Worm (Caenorhabditis elegans) whole organism, L1 larva: Measurements from ENCODE around the gene pph-5.

ENCODE experiments used
- C04F5.9 ChIP-seq: sonication (generic microtip); optimal IDR thresholded peaks from 2 replicates; lab custom pipeline; 2016; ENCODE audit warnings: missing genetic modification characterization, missing compliant biosample characterization
- C34B4.2 ChIP-seq: sonication (generic microtip); optimal IDR thresholded peaks from 2 replicates; lab custom pipeline; 2017; ENCODE audit warnings: mild to moderate bottlenecking, missing genetic modification characterization, missing compliant biosample characterization
- aha-1 ChIP-seq: fragments of 150-350 bp; optimal IDR thresholded peaks from 2 replicates; lab custom pipeline; 2014; ENCODE audit warnings: missing biosample characterization, missing genetic modification characterization
- ama-1 ChIP-seq: fragments of 150-350 bp; optimal IDR thresholded peaks from 2 replicates; lab custom pipeline; 2014
- ceh-88 ChIP-seq: fragments of 200-800 bp; sonication (Bioruptor generic); IDR thresholded peaks from 2 replicates; pipeline ENCODE4 v1.3.6; 2022; ENCODE audit warnings: missing genetic modification characterization, missing compliant biosample characterization
- dsc-1 ChIP-seq: sonication (generic microtip); optimal IDR thresholded peaks from 2 replicates; lab custom pipeline; 2016; ENCODE audit warnings: mild to moderate bottlenecking, missing genetic modification characterization, missing compliant biosample characterization
- efl-1 ChIP-seq, 4 experiments: fragments of 150-350 bp; optimal IDR thresholded peaks in 3 of 4; peaks in 1 of 4; 1 replicate in 1 of 4; 2 replicates in 3 of 4; lab custom pipeline; 2014; ENCODE audit warnings: missing biosample characterization in 2 of 4, missing genetic modification characterization in 2 of 4, missing genetic modification reagents in 2 of 4
- efl-3 ChIP-seq: fragments of 200-800 bp; sonication (Bioruptor generic); optimal IDR thresholded peaks from 2 replicates; lab custom pipeline; 2018; ENCODE audit warnings: mild to moderate bottlenecking, missing genetic modification characterization, missing compliant biosample characterization
- egl-13 ChIP-seq: sonication (generic microtip); optimal IDR thresholded peaks from 2 replicates; lab custom pipeline; 2016; ENCODE audit warnings: missing genotype, missing genetic modification reagents, missing genetic modification characterization, missing compliant biosample characterization
- elt-2 ChIP-seq: sonication (generic microtip); optimal IDR thresholded peaks from 2 replicates; lab custom pipeline; 2016; ENCODE audit warnings: missing genetic modification characterization, mild to moderate bottlenecking, inconsistent platforms, missing compliant biosample characterization, missing genetic modification reagents
- ets-5 ChIP-seq: fragments of 200-800 bp; sonication (Bioruptor generic); IDR thresholded peaks from 2 replicates; pipeline ENCODE4 v1.3.6; 2022; ENCODE audit warnings: missing genetic modification characterization, missing compliant biosample characterization
- fos-1 ChIP-seq: fragments of 150-350 bp; optimal IDR thresholded peaks from 2 replicates; lab custom pipeline; 2014; ENCODE audit warnings: missing biosample characterization, missing genetic modification characterization
- hlh-17 ChIP-seq: fragments of 200-800 bp; sonication (Bioruptor generic); optimal IDR thresholded peaks from 2 replicates; lab custom pipeline; 2018; ENCODE audit warnings: missing genetic modification characterization, mild to moderate bottlenecking, missing compliant biosample characterization, moderate library complexity, borderline replicate concordance
- hpl-2 ChIP-seq: fragments of 150-350 bp; optimal IDR thresholded peaks from 2 replicates; lab custom pipeline; 2014; ENCODE audit warnings: missing biosample characterization, missing genetic modification reagents, missing genetic modification characterization
- lin-14 ChIP-seq: fragments of 200-800 bp; sonication (Bioruptor generic); optimal IDR thresholded peaks from 2 replicates; lab custom pipeline; 2018; ENCODE audit warnings: mild to moderate bottlenecking, missing genetic modification characterization, moderate library complexity, missing compliant biosample characterization
- lsy-2 ChIP-seq, 2 experiments: fragments of 150-350 bp; optimal IDR thresholded peaks; 2 replicates each; lab custom pipeline; 2014; ENCODE audit warnings: missing biosample characterization in 2 of 2, missing genetic modification characterization in 2 of 2
- mdl-1 ChIP-seq, 2 experiments: fragments of 150-350 bp; optimal IDR thresholded peaks; 2 replicates each; lab custom pipeline; 2014 to 2017; ENCODE audit warnings: missing biosample characterization in 2 of 2, missing genetic modification characterization in 2 of 2, inconsistent platforms in 1 of 2
- mep-1 ChIP-seq: fragments of 150-350 bp; optimal IDR thresholded peaks from 2 replicates; lab custom pipeline; 2014; ENCODE audit warnings: missing biosample characterization, missing genetic modification characterization
- nhr-19 ChIP-seq: fragments of 200-800 bp; sonication (Bioruptor generic); conservative IDR thresholded peaks from 2 replicates; pipeline ENCODE4 v1.3.6; 2022; ENCODE audit warnings: missing genetic modification characterization, missing compliant biosample characterization
- nhr-20 ChIP-seq: sonication (generic microtip); optimal IDR thresholded peaks from 2 replicates; lab custom pipeline; 2016; ENCODE audit warnings: mild to moderate bottlenecking, missing genetic modification characterization, missing compliant biosample characterization
- nhr-237 ChIP-seq: fragments of 150-350 bp; optimal IDR thresholded peaks from 2 replicates; lab custom pipeline; 2014; ENCODE audit warnings: missing biosample characterization, missing genetic modification characterization
- nhr-84 ChIP-seq: sonication (generic microtip); optimal IDR thresholded peaks from 2 replicates; lab custom pipeline; 2017; ENCODE audit warnings: missing biosample characterization, missing genetic modification characterization
- nhr-85 ChIP-seq: sonication (generic microtip); peaks from one replicate; lab custom pipeline; 2016; ENCODE audit warnings: missing genetic modification characterization, inconsistent platforms, missing compliant biosample characterization
- pag-3 ChIP-seq: sonication (generic microtip); optimal IDR thresholded peaks from 2 replicates; lab custom pipeline; 2017; ENCODE audit warnings: missing genetic modification characterization, mild to moderate bottlenecking, missing compliant biosample characterization, antibody characterized with exemption, borderline replicate concordance; ENCODE audit not compliant: insufficient read depth
- pqm-1 ChIP-seq: sonication (generic microtip); optimal IDR thresholded peaks from 3 replicates; lab custom pipeline; 2017; ENCODE audit warnings: missing biosample characterization, missing genetic modification characterization
- skn-1 ChIP-seq: fragments of 150-350 bp; optimal IDR thresholded peaks from 2 replicates; lab custom pipeline; 2014; ENCODE audit warnings: missing biosample characterization, missing genetic modification characterization
- swsn-7 ChIP-seq: sonication (generic microtip); optimal IDR thresholded peaks from 2 replicates; lab custom pipeline; 2016; ENCODE audit warnings: missing genetic modification characterization, missing compliant biosample characterization
- unc-98 ChIP-seq: fragments of 200-800 bp; sonication (Bioruptor generic); IDR thresholded peaks from 2 replicates; pipeline ENCODE4 v1.3.6; 2022; ENCODE audit warnings: missing genetic modification characterization, missing compliant biosample characterization
- vab-15 ChIP-seq: sonication (generic microtip); optimal IDR thresholded peaks from 2 replicates; lab custom pipeline; 2017; ENCODE audit warnings: missing genotype, mild to moderate bottlenecking, missing genetic modification characterization, missing compliant biosample characterization
- xbp-1 ChIP-seq: sonication (generic microtip); optimal IDR thresholded peaks from 2 replicates; lab custom pipeline; 2016; ENCODE audit warnings: missing genetic modification characterization, missing compliant biosample characterization
- zip-4 ChIP-seq: fragments of 200-800 bp; sonication (Bioruptor generic); optimal IDR thresholded peaks from 2 replicates; lab custom pipeline; 2018; ENCODE audit warnings: mild to moderate bottlenecking, missing genetic modification characterization, moderate library complexity, missing compliant biosample characterization
- ztf-11 ChIP-seq, 2 experiments: sonication (generic microtip); optimal IDR thresholded peaks; 2 replicates each; lab custom pipeline; 2016 to 2017; ENCODE audit warnings: missing genetic modification characterization in 2 of 2, missing biosample characterization in 1 of 2, missing compliant biosample characterization in 1 of 2
- ztf-4 ChIP-seq: fragments of 150-350 bp; optimal IDR thresholded peaks from 2 replicates; lab custom pipeline; 2014; ENCODE audit warnings: missing biosample characterization, missing genetic modification characterization

The pph-5 gene

ce11 chrV:19177070-19177469 is 13.3 kb upstream of the pph-5 start:
- TF ChIP-seq ama-1 = no peak
- no peak for TF ChIP-seq ceh-88 (GFP tag; lab: Robert Waterston, UW)
- TF ChIP-seq aha-1 (tag; lab: Kevin White, UChicago) = no peak
- TF ChIP-seq lsy-2 (tag; optimal IDR thresholded peaks at IDR 0.05; lab: Kevin White, UChicago) = no peak
- TF ChIP-seq efl-1 (optimal IDR thresholded peaks at IDR 0.05; lab: Kevin White, UChicago) = no peak
- no peak for TF ChIP-seq efl-1 (GFP tag; optimal IDR thresholded peaks at IDR 0.05 in 1 of 2; lab: Kevin White, UChicago)
- TF ChIP-seq nhr-20 = no peak
- no peak for TF ChIP-seq mep-1 (tag; lab: Kevin White, UChicago)
- no peak for TF ChIP-seq xbp-1
- TF ChIP-seq hlh-17 (GFP tag; lab: Kevin White, UChicago) = no peak
- no peak for TF ChIP-seq nhr-237 (tag; lab: Kevin White, UChicago)
- no peak for TF ChIP-seq C34B4.2 (tag; lab: Kevin White, UChicago)
- TF ChIP-seq vab-15 (tag; lab: Kevin White, UChicago) = no peak
- TF ChIP-seq skn-1 (tag; lab: Kevin White, UChicago) = no peak

ce11 chrV:19177804-19178203 is 12.5 kb upstream of the pph-5 start:
- TF ChIP-seq C04F5.9 (tag; lab: Kevin White, UChicago) (no peak), ztf-11 (tag; optimal IDR thresholded peaks at IDR 0.05; lab: Kevin White, UChicago) (no peak), nhr-19 (GFP tag; lab: Robert Waterston, UW) (0 out of 2 replicates have a peak, but pooled peaks have one; percentile 2)
- TF ChIP-seq, all 84 proteins: peak for 1

ce11 chrV:19178896-19179295 is 11.5 kb upstream of the pph-5 start:
- TF ChIP-seq zip-4 (no peak), dsc-1 (tag; lab: Kevin White, UChicago) (no peak), nhr-85 (tag; lab: Kevin White, UChicago) (peak; percentile 17), efl-1 (optimal IDR thresholded peaks at IDR 0.05; lab: Kevin White, UChicago) (no peak), efl-1 (GFP tag; optimal IDR thresholded peaks at IDR 0.05 in 1 of 2; lab: Kevin White, UChicago) (peak in 1 of 2 experiments; percentile 49), lin-14 (GFP tag; lab: Kevin White, UChicago) (peak; percentile 5)

- TF ChIP-seq fos-1 (no peak), nhr-85 (tag; lab: Kevin White, UChicago) (peak; percentile 64), ztf-11 (tag; optimal IDR thresholded peaks at IDR 0.05; lab: Kevin White, UChicago) (no peak), lin-14 (GFP tag; lab: Kevin White, UChicago) (peak; percentile 23), ztf-4 (tag; lab: Kevin White, UChicago) (no peak), pqm-1 (tag; lab: Kevin White, UChicago) (no peak), dsc-1 (tag; lab: Kevin White, UChicago) (no peak), nhr-84 (tag; lab: Kevin White, UChicago) (no peak), unc-98 (GFP tag; lab: Robert Waterston, UW) (no peak), pag-3 (tag; lab: Kevin White, UChicago) (no peak), mdl-1 (tag; optimal IDR thresholded peaks at IDR 0.05; lab: Kevin White, UChicago) (no peak), ets-5 (GFP tag; lab: Robert Waterston, UW) (no peak), elt-2 (no peak)
Measured at ce11 chrV:19181684-19182083, 8.7 kb upstream of the pph-5 start.

- no peak for TF ChIP-seq swsn-7 (tag; lab: Kevin White, UChicago)
- no peak for TF ChIP-seq egl-13
- TF ChIP-seq hpl-2 (GFP tag; lab: Kevin White, UChicago) = no peak
- no peak for TF ChIP-seq efl-1 (optimal IDR thresholded peaks at IDR 0.05; lab: Kevin White, UChicago)
- TF ChIP-seq efl-1 (GFP tag; optimal IDR thresholded peaks at IDR 0.05 in 1 of 2; lab: Kevin White, UChicago) = peak in 1 of 2 experiments; percentile 65
- no peak for TF ChIP-seq hlh-17 (GFP tag; lab: Kevin White, UChicago)
- no peak for TF ChIP-seq efl-3 (GFP tag; lab: Kevin White, UChicago)
- TF ChIP-seq, all 84 proteins: peak for 1
Measured at ce11 chrV:19201190-19201589, 10.8 kb downstream of the pph-5 start.
